Worm (Caenorhabditis elegans) whole organism, L4/young adult: Measurements from ENCODE around the gene T08D10.4.

Source experiments
- dao-5 ChIP-seq: sonication (generic microtip); optimal IDR thresholded peaks from 2 replicates; lab custom pipeline; 2016; ENCODE audit warnings: missing genotype, missing genetic modification characterization, moderate library complexity, missing compliant biosample characterization
- him-1 ChIP-seq: sonication (generic microtip); optimal IDR thresholded peaks from 2 replicates; lab custom pipeline; 2016; ENCODE audit warnings: missing genotype, missing genetic modification reagents, missing genetic modification characterization, missing compliant biosample characterization

- no peak for TF ChIP-seq dao-5 (tag; lab: Kevin White, UChicago)
- no peak for TF ChIP-seq him-1 (tag; lab: Kevin White, UChicago)
Observed at ce11 chrX:11993327-11993726, 40.2 kb upstream of the T08D10.4 start.
